Fruit fly (Drosophila melanogaster): ENCODE results near the gene CG42542.

The CG42542 gene

DNA sequence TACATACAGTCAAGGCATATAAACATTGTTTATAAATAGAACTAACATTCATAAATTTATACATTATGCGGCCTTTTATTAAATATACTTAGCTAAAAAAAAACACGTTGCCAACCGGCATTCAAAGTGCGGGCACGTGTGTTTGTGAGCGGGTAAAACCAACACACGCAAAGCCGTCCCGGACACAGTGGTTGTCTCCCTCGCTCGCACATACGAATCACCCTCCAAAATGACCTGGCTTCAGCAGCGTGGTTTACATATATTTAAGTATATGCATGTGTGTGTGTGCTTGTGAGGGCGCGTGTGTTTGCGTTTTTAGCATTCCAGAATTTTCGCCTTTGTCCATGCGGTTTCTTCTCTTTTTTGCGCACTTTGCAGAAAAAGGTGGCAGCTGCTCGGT, 47.1 kb downstream of the CG42542 start (continued):
- no peak for TF ChIP-seq Ets96B (tag; optimal IDR thresholded peaks at IDR 0.05)
- TF ChIP-seq vri (GFP tag; optimal IDR thresholded peaks at IDR 0.05), result peak; percentile 50
- no peak for TF ChIP-seq dac (GFP tag; optimal IDR thresholded peaks at IDR 0.05)
- no peak for TF ChIP-seq Hr38 (GFP tag; optimal IDR thresholded peaks at IDR 0.05)
- TF ChIP-seq CG32006 (GFP tag; optimal IDR thresholded peaks at IDR 0.05), result no peak
- TF ChIP-seq Sox14 (GFP tag; optimal IDR thresholded peaks at IDR 0.05), result peak; percentile 84
- peak; percentile 13 for TF ChIP-seq Smox (GFP tag; optimal IDR thresholded peaks at IDR 0.05)
- TF ChIP-seq achi (GFP tag; optimal IDR thresholded peaks at IDR 0.05), result no peak
- no peak for TF ChIP-seq CG6854 (GFP tag; optimal IDR thresholded peaks at IDR 0.05)
- no peak for TF ChIP-seq CG6808 (GFP tag; optimal IDR thresholded peaks at IDR 0.05)
- no peak for TF ChIP-seq CG31627 (GFP tag; optimal IDR thresholded peaks at IDR 0.05)
- TF ChIP-seq CG10631 (GFP tag; optimal IDR thresholded peaks at IDR 0.05), result no peak
- TF ChIP-seq salr (GFP tag; optimal IDR thresholded peaks at IDR 0.05), result no peak
- TF ChIP-seq CG11902 (GFP tag; optimal IDR thresholded peaks at IDR 0.05), result no peak
- no peak for TF ChIP-seq lz (GFP tag; optimal IDR thresholded peaks at IDR 0.05)
- TF ChIP-seq CG1621 (tag; optimal IDR thresholded peaks at IDR 0.05), result peak; percentile 21
- TF ChIP-seq CG8119 (GFP tag; IDR thresholded peaks at IDR 0.05), result no peak
- peak; percentile 21; the same call in 1 of the 2 replicates for TF ChIP-seq CG15336 (GFP tag; IDR thresholded peaks at IDR 0.05)
- peak; percentile 14 for TF ChIP-seq CG3919 (GFP tag; optimal IDR thresholded peaks at IDR 0.05)
- TF ChIP-seq CG6792 (GFP tag; optimal IDR thresholded peaks at IDR 0.05), result no peak
- no peak for TF ChIP-seq net (GFP tag; optimal IDR thresholded peaks at IDR 0.05)
- TF ChIP-seq eg (GFP tag; IDR thresholded peaks at IDR 0.05), result no peak
- peak; percentile 38 for TF ChIP-seq esn (GFP tag; optimal IDR thresholded peaks at IDR 0.05)
- TF ChIP-seq CG7368 (GFP tag; optimal IDR thresholded peaks at IDR 0.05), result no peak
- no peak for TF ChIP-seq CG8632 (GFP tag; optimal IDR thresholded peaks at IDR 0.05)
- no peak for TF ChIP-seq CG11294 (GFP tag; IDR thresholded peaks at IDR 0.05)
- no peak for TF ChIP-seq CG4318 (GFP tag; optimal IDR thresholded peaks at IDR 0.05)
- TF ChIP-seq Eip75B (GFP tag; optimal IDR thresholded peaks at IDR 0.05), result peak; percentile 27
- peak; percentile 1 for TF ChIP-seq Eip93F (GFP tag; optimal IDR thresholded peaks at IDR 0.05)
- no peak for TF ChIP-seq cyc (GFP tag; optimal IDR thresholded peaks at IDR 0.05)
- TF ChIP-seq CG16779 (tag; optimal IDR thresholded peaks at IDR 0.05), result peak; percentile 4
- TF ChIP-seq CG10669 (GFP tag; optimal IDR thresholded peaks at IDR 0.05), result no peak
- TF ChIP-seq Sox15 (GFP tag; optimal IDR thresholded peaks at IDR 0.05), result no peak
- no peak for TF ChIP-seq CG34406 (GFP tag; optimal IDR thresholded peaks at IDR 0.05)
- TF ChIP-seq acj6 (GFP tag; optimal IDR thresholded peaks at IDR 0.05), result no peak
- no peak for TF ChIP-seq spab (GFP tag; optimal IDR thresholded peaks at IDR 0.05)
- peak; percentile 5 for TF ChIP-seq topi (GFP tag; optimal IDR thresholded peaks at IDR 0.05)

DNA sequence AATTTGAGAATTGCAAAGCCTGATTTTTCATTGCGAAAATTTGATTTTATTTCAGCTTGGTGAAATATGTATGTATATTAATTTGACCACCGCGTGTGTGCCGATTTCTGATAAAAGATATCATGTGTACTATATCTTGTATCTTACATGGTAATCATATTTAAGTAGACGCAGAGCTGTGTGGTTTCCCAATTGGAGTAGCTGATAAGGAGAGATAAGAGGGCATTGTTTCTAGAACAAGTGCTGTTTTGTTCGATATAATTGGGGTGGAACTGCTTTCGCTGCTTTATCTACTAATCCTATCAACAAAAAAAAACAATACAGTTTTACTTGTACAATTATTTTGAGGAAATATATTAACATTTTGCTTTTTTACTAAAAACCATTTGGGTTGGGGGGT, 50.2 kb downstream of the CG42542 start:
- TF ChIP-seq CG8319 (GFP tag; optimal IDR thresholded peaks at IDR 0.05), result no peak
- TF ChIP-seq CG6276 (GFP tag; optimal IDR thresholded peaks at IDR 0.05), result no peak
- no peak for TF ChIP-seq Smox (GFP tag; optimal IDR thresholded peaks at IDR 0.05)
- peak; percentile 13 for TF ChIP-seq Met (GFP tag; optimal IDR thresholded peaks at IDR 0.05)
- TF ChIP-seq Ets96B (tag; optimal IDR thresholded peaks at IDR 0.05), result no peak
- no peak for TF ChIP-seq Lpt (GFP tag; optimal IDR thresholded peaks at IDR 0.05)
- peak; percentile 2 for TF ChIP-seq esn (GFP tag; optimal IDR thresholded peaks at IDR 0.05)
- no peak for TF ChIP-seq achi (GFP tag; optimal IDR thresholded peaks at IDR 0.05)
- no peak for TF ChIP-seq OdsH (GFP tag; optimal IDR thresholded peaks at IDR 0.05)
- peak; percentile 2 for TF ChIP-seq Sox102F (GFP tag; optimal IDR thresholded peaks at IDR 0.05)
- no peak for TF ChIP-seq vri (GFP tag; optimal IDR thresholded peaks at IDR 0.05)
- no peak for TF ChIP-seq CG9139 (GFP tag; optimal IDR thresholded peaks at IDR 0.05)
- no peak for TF ChIP-seq Blimp-1 (GFP tag; optimal IDR thresholded peaks at IDR 0.05)
- TF ChIP-seq net (GFP tag; optimal IDR thresholded peaks at IDR 0.05), result no peak
- no peak for TF ChIP-seq dac (GFP tag; optimal IDR thresholded peaks at IDR 0.05)
- no peak for TF ChIP-seq CG6163 (GFP tag; IDR thresholded peaks at IDR 0.05)
- TF ChIP-seq Eip78C (GFP tag), result peak; percentile 45
